Worm (Caenorhabditis elegans) whole organism, L4 larva: ENCODE measurements around the gene cest-6.

Experiments used
- T26A8.4 ChIP-seq: fragments of 200-800 bp; sonication (Bioruptor generic); IDR thresholded peaks from 2 replicates; pipeline ENCODE4 v1.3.6; 2022; ENCODE audit warnings: missing genetic modification characterization, missing compliant biosample characterization
- Y5F2A.4 ChIP-seq: fragments of 200-800 bp; sonication (Bioruptor generic); optimal IDR thresholded peaks from 2 replicates; lab custom pipeline; 2018; ENCODE audit warnings: mild to moderate bottlenecking, missing genetic modification characterization, missing compliant biosample characterization
- ZK546.5 ChIP-seq, 2 experiments: sonication (generic microtip); optimal IDR thresholded peaks; 2 replicates each; lab custom pipeline; 2017; ENCODE audit warnings: missing biosample characterization in 2 of 2, missing genetic modification characterization in 2 of 2
- aha-1 ChIP-seq: fragments of 150-350 bp; peaks from one replicate; lab custom pipeline; 2014; ENCODE audit warnings: missing biosample characterization, missing genetic modification characterization
- aly-2 ChIP-seq: sonication (generic microtip); optimal IDR thresholded peaks from 2 replicates; lab custom pipeline; 2018; ENCODE audit warnings: missing biosample characterization, missing genetic modification characterization
- attf-4 ChIP-seq: sonication (generic microtip); optimal IDR thresholded peaks from 3 replicates; lab custom pipeline; 2017; ENCODE audit warnings: missing biosample characterization, missing genetic modification characterization
- ceh-32 ChIP-seq: sonication (generic microtip); optimal IDR thresholded peaks from 2 replicates; lab custom pipeline; 2016; ENCODE audit warnings: mild to moderate bottlenecking, missing genetic modification characterization, missing compliant biosample characterization; ENCODE audit not compliant: poor library complexity
- ceh-44 ChIP-seq: fragments of 200-800 bp; sonication (Bioruptor generic); IDR thresholded peaks from 2 replicates; pipeline ENCODE4 v1.3.6; 2022; ENCODE audit warnings: missing genetic modification reagents, missing genetic modification characterization, missing compliant biosample characterization
- ces-1 ChIP-seq: fragments of 150-350 bp; sonication (generic microtip); optimal IDR thresholded peaks from 4 replicates; lab custom pipeline; 2014; ENCODE audit warnings: missing biosample characterization, missing genetic modification reagents, missing genetic modification characterization
- ctbp-1 ChIP-seq: fragments of 200-800 bp; sonication (Bioruptor generic); IDR thresholded peaks from 2 replicates; pipeline ENCODE4 v1.3.6; 2022; ENCODE audit warnings: missing genetic modification reagents, missing genetic modification characterization, missing compliant biosample characterization
- daf-16 ChIP-seq, 3 experiments: sonication (generic microtip); optimal IDR thresholded peaks; 2 replicates each; lab custom pipeline; 2016 to 2017; ENCODE audit warnings: missing genetic modification characterization in 3 of 3, missing genetic modification reagents in 3 of 3, mild to moderate bottlenecking in 2 of 3, missing compliant biosample characterization in 2 of 3, missing biosample characterization in 1 of 3, moderate library complexity in 1 of 3
- dmd-6 ChIP-seq: fragments of 200-800 bp; sonication (Bioruptor generic); IDR thresholded peaks from 2 replicates; pipeline ENCODE4 v1.3.6; 2022; ENCODE audit warnings: missing genetic modification reagents, missing genetic modification characterization, missing compliant biosample characterization
- dmd-8 ChIP-seq: fragments of 200-800 bp; sonication (Bioruptor generic); IDR thresholded peaks from 2 replicates; pipeline ENCODE4 v1.3.6; 2022; ENCODE audit warnings: missing genetic modification characterization, missing compliant biosample characterization
- dpl-1 ChIP-seq: fragments of 150-350 bp; optimal IDR thresholded peaks from 2 replicates; lab custom pipeline; 2014; ENCODE audit warnings: missing biosample characterization, missing genetic modification reagents, missing genetic modification characterization
- egl-27 ChIP-seq: sonication (generic microtip); optimal IDR thresholded peaks from 3 replicates; lab custom pipeline; 2017; ENCODE audit warnings: missing biosample characterization, missing genetic modification reagents, missing genetic modification characterization
- egl-43 ChIP-seq: fragments of 200-800 bp; sonication (Bioruptor generic); IDR thresholded peaks from 2 replicates; pipeline ENCODE4 v1.3.6; 2022; ENCODE audit warnings: missing genetic modification reagents, missing genetic modification characterization, missing compliant biosample characterization
- fkh-10 ChIP-seq: fragments of 150-350 bp; optimal IDR thresholded peaks from 2 replicates; lab custom pipeline; 2014; ENCODE audit warnings: missing biosample characterization, missing genetic modification reagents, missing genetic modification characterization
- hif-1 ChIP-seq, 2 experiments: sonication (generic microtip); optimal IDR thresholded peaks; 2 replicates each; lab custom pipeline; 2016 to 2017; ENCODE audit warnings: missing compliant biosample characterization in 2 of 2, missing genetic modification characterization in 2 of 2, missing genetic modification reagents in 2 of 2, missing genotype in 2 of 2, mild to moderate bottlenecking in 1 of 2
- hlh-30 ChIP-seq: sonication (generic microtip); optimal IDR thresholded peaks from 2 replicates; lab custom pipeline; 2017; ENCODE audit warnings: antibody characterized with exemption, mild to moderate bottlenecking, missing genetic modification characterization, missing compliant biosample characterization; ENCODE audit not compliant: insufficient read depth
- lin-29 ChIP-seq: fragments of 200-800 bp; sonication (Bioruptor generic); IDR thresholded peaks from 2 replicates; pipeline ENCODE4 v1.3.6; 2022; ENCODE audit warnings: missing genetic modification reagents, missing genetic modification characterization, missing compliant biosample characterization
- lsy-2 ChIP-seq, 2 experiments: fragments of 150-350 bp in 1 of 2; sonication (generic microtip) in 1 of 2; optimal IDR thresholded peaks; 2 replicates each; lab custom pipeline; 2014 to 2017; ENCODE audit warnings: missing biosample characterization in 2 of 2, missing genetic modification characterization in 2 of 2
- madf-5 ChIP-seq, 2 experiments: fragments of 200-800 bp; sonication (Bioruptor generic); IDR thresholded peaks; 2 replicates each; pipeline ENCODE4 v1.3.6; 2022; ENCODE audit warnings: missing compliant biosample characterization in 2 of 2, missing genetic modification characterization in 2 of 2
- mdt-29 ChIP-seq: fragments of 200-800 bp; sonication (Bioruptor generic); IDR thresholded peaks from 2 replicates; pipeline ENCODE4 v1.3.6; 2022; ENCODE audit warnings: missing genetic modification reagents, missing genetic modification characterization, missing compliant biosample characterization
- mep-1 ChIP-seq: fragments of 150-350 bp; sonication (generic microtip); optimal IDR thresholded peaks from 3 replicates; lab custom pipeline; 2014; ENCODE audit warnings: missing biosample characterization, missing genetic modification characterization
- mes-2 ChIP-seq: sonication (generic microtip); optimal IDR thresholded peaks from 2 replicates; lab custom pipeline; 2016; ENCODE audit warnings: missing genotype, mild to moderate bottlenecking, missing genetic modification characterization, missing compliant biosample characterization; ENCODE audit not compliant: poor library complexity, severe bottlenecking
- nhr-28 ChIP-seq: fragments of 150-350 bp; optimal IDR thresholded peaks from 2 replicates; lab custom pipeline; 2014; ENCODE audit warnings: missing biosample characterization, missing genetic modification characterization
- pha-4 ChIP-seq, 2 experiments: fragments of 150-350 bp in 1 of 2; fragments of 200-800 bp in 1 of 2; sonication (Bioruptor generic) in 1 of 2; IDR thresholded peaks in 1 of 2; optimal IDR thresholded peaks in 1 of 2; 2 replicates each; pipeline versions ENCODE4 v1.3.6 to Lab custom; 2014 to 2022; ENCODE audit warnings: missing genetic modification characterization in 2 of 2, missing genetic modification reagents in 2 of 2, missing biosample characterization in 1 of 2, missing compliant biosample characterization in 1 of 2
- saeg-2 ChIP-seq: fragments of 200-800 bp; sonication (Bioruptor generic); IDR thresholded peaks from 2 replicates; pipeline ENCODE4 v1.3.6; 2022; ENCODE audit warnings: missing genetic modification reagents, missing genetic modification characterization, missing compliant biosample characterization
- sdz-12 ChIP-seq: fragments of 200-800 bp; sonication (Bioruptor generic); optimal IDR thresholded peaks from 2 replicates; lab custom pipeline; 2018; ENCODE audit warnings: mild to moderate bottlenecking, missing genetic modification characterization, missing compliant biosample characterization
- spr-3 ChIP-seq: fragments of 200-800 bp; sonication (Bioruptor generic); optimal IDR thresholded peaks from 2 replicates; lab custom pipeline; 2018; ENCODE audit warnings: mild to moderate bottlenecking, missing genetic modification characterization, missing compliant biosample characterization
- tag-97 ChIP-seq: fragments of 200-800 bp; sonication (Bioruptor generic); IDR thresholded peaks from 2 replicates; pipeline ENCODE4 v1.3.6; 2022; ENCODE audit warnings: missing genetic modification characterization, missing compliant biosample characterization
- unc-130 ChIP-seq: sonication (generic microtip); optimal IDR thresholded peaks from 2 replicates; lab custom pipeline; 2016; ENCODE audit warnings: missing genetic modification reagents, missing genetic modification characterization, missing compliant biosample characterization
- unc-62 ChIP-seq, 3 experiments: fragments of 150-350 bp in 1 of 3; sonication (generic microtip); optimal IDR thresholded peaks in 2 of 3; peaks in 1 of 3; 1 replicate in 1 of 3; 2 replicates in 2 of 3; lab custom pipeline; 2014 to 2017; ENCODE audit warnings: missing biosample characterization in 3 of 3, missing genetic modification characterization in 3 of 3, missing genetic modification reagents in 3 of 3, missing genotype in 1 of 3
- zip-2 ChIP-seq: fragments of 150-350 bp; optimal IDR thresholded peaks from 2 replicates; lab custom pipeline; 2014; ENCODE audit warnings: missing biosample characterization, missing genetic modification characterization

cest-6 gene

DNA sequence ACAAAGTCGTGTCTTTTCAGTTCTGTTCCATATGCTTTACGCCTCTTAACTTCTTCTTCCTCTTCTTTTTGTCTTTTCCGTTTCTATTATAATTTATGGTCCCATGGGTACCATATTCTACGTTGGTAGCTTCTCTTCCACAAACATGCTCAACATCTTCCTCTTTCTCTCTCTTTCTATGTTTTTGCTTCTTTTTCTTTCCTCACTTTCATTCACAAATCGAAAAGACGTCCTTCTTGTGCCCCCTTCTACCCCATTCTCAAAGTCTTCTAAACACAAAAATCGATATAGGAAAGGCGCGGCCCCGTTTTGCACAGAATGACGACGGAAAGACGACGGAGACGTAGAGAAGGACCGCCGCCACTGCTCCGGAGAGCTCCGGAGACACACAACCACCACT lies 30.4 kb upstream of the cest-6 start (continued):
- TF ChIP-seq ceh-32 (tag; lab: Kevin White, UChicago), result no peak
- peak; percentile 8 to 57 for TF ChIP-seq lsy-2 (tag; optimal IDR thresholded peaks at IDR 0.05; lab: Kevin White, UChicago)
- TF ChIP-seq nhr-28 (tag; lab: Kevin White, UChicago), result no peak
- no peak for TF ChIP-seq sdz-12 (GFP tag; lab: Kevin White, UChicago)
- TF ChIP-seq, all 104 proteins: peak for 9

ce11 chrIV:6957341-6957740 lies 29.0 kb upstream of the cest-6 start, which contains the start of gene jnk-1:
TSS of gene jnk-1 (plus strand) at chrIV:6957641.
- no peak for TF ChIP-seq attf-4 (tag; lab: Kevin White, UChicago)

- TF ChIP-seq dmd-6, result 0 out of 2 replicates have a peak, but pooled peaks have one; percentile 15
- TF ChIP-seq ceh-44 (GFP tag; lab: Robert Waterston, UW), result no peak
- no peak for TF ChIP-seq tag-97 (GFP tag; lab: Robert Waterston, UW)
- no peak for TF ChIP-seq unc-130 (GFP tag; lab: Kevin White, UChicago)
- TF ChIP-seq lsy-2 (tag; optimal IDR thresholded peaks at IDR 0.05; lab: Kevin White, UChicago), result peak in 1 of 2 experiments; percentile 47
- no peak for TF ChIP-seq hif-1 (tag; optimal IDR thresholded peaks at IDR 0.05; lab: Kevin White, UChicago)
- no peak for TF ChIP-seq sdz-12 (GFP tag; lab: Kevin White, UChicago)
- no peak for TF ChIP-seq lin-29 (GFP tag; lab: Robert Waterston, UW)
- no peak for TF ChIP-seq zip-2
- TF ChIP-seq mdt-29 (GFP tag; lab: Robert Waterston, UW), result no peak
- peak; percentile 50 for TF ChIP-seq hlh-30 (tag; lab: Kevin White, UChicago)
- no peak for TF ChIP-seq ceh-32 (tag; lab: Kevin White, UChicago)
- peak; percentile 83 for TF ChIP-seq fkh-10
- TF ChIP-seq daf-16 (GFP tag; optimal IDR thresholded peaks at IDR 0.05; lab: Kevin White, UChicago), result no peak
- TF ChIP-seq daf-16 (tag; optimal IDR thresholded peaks at IDR 0.05; lab: Kevin White, UChicago), result no peak
- TF ChIP-seq egl-43 (GFP tag; lab: Robert Waterston, UW), result no peak
- TF ChIP-seq Y5F2A.4 (GFP tag; lab: Kevin White, UChicago), result no peak
- no peak for TF ChIP-seq spr-3
- TF ChIP-seq ces-1 (GFP tag; lab: Kevin White, UChicago), result peak; percentile 78
- peak; percentile 25 for TF ChIP-seq aha-1 (tag; lab: Kevin White, UChicago)
- no peak for TF ChIP-seq pha-4 (GFP tag; IDR thresholded peaks at IDR 0.05; lab: Robert Waterston, UW)
- no peak for TF ChIP-seq pha-4 (tag; optimal IDR thresholded peaks at IDR 0.05; lab: Kevin White, UChicago)
- no peak for TF ChIP-seq ZK546.5 (tag; optimal IDR thresholded peaks at IDR 0.05; lab: Kevin White, UChicago)
- TF ChIP-seq unc-62 (GFP tag; optimal IDR thresholded peaks at IDR 0.05 in 1 of 2; lab: Kevin White, UChicago), result peak in 1 of 2 experiments; percentile 1
- no peak for TF ChIP-seq unc-62 (tag; optimal IDR thresholded peaks at IDR 0.05; lab: Kevin White, UChicago)
- TF ChIP-seq mep-1, result peak; percentile 27
- 0 out of 2 replicates have a peak, but pooled peaks have one; percentile 17 for TF ChIP-seq ctbp-1 (GFP tag; lab: Robert Waterston, UW)
- TF ChIP-seq mes-2, result no peak
- TF ChIP-seq aly-2 (tag; lab: Kevin White, UChicago), result no peak
Observed at ce11 chrIV:6956668-6957067, 28.4 kb upstream of the cest-6 start.

- TF ChIP-seq fkh-10 (peak; percentile 96), egl-27 (tag; lab: Kevin White, UChicago) (no peak), madf-5 (GFP tag; IDR thresholded peaks at IDR 0.05; lab: Robert Waterston, UW) (no peak), ctbp-1 (GFP tag; lab: Robert Waterston, UW) (0 out of 2 replicates have a peak, but pooled peaks have one; percentile 35), T26A8.4 (GFP tag; lab: Robert Waterston, UW) (no peak), daf-16 (GFP tag; optimal IDR thresholded peaks at IDR 0.05; lab: Kevin White, UChicago) (no peak), daf-16 (tag; optimal IDR thresholded peaks at IDR 0.05; lab: Kevin White, UChicago) (no peak), lsy-2 (tag; optimal IDR thresholded peaks at IDR 0.05; lab: Kevin White, UChicago) (peak in 1 of 2 experiments; percentile 0), dpl-1 (GFP tag; lab: Kevin White, UChicago) (no peak), unc-130 (GFP tag; lab: Kevin White, UChicago) (no peak), saeg-2 (GFP tag; lab: Robert Waterston, UW) (no peak), dmd-8 (GFP tag; lab: Robert Waterston, UW) (no peak), aha-1 (tag; lab: Kevin White, UChicago) (peak; percentile 40), unc-62 (GFP tag; optimal IDR thresholded peaks at IDR 0.05 in 1 of 2; lab: Kevin White, UChicago) (peak in 1 of 2 experiments; percentile 54), unc-62 (tag; optimal IDR thresholded peaks at IDR 0.05; lab: Kevin White, UChicago) (no peak)
Observed at ce11 chrIV:6954682-6955081, 26.4 kb upstream of the cest-6 start.
